Fruit fly (Drosophila melanogaster): ENCODE results near the gene CG7857.
A peak's percentile ranks its signal among the peaks of the same experiment; 100 is the strongest.

CG7857 gene

DNA sequence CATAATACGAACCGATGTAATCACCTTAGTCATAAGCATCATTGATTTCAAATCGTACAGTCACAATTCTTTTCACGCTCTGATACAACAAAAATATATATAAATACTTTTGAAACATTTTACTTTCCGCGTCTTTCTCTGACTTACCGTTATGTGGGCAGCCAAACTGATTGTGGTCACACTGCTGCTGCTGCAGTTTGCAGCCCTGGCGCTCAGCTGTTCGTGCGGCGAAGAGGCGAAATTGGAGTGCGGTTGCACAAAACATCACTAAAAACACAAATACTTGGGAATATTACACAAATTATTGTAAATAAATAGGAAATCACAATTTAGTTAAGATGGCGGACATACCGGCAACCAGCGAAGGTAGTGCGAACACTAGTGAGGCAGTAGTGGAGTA is 4.7 kb upstream of the CG7857 start, which contains the start of the genes gdl and gdl-ORF39 (continued):
- TF ChIP-seq CG13296 (GFP tag; optimal IDR thresholded peaks at IDR 0.05) (no peak), CG7372 (GFP tag; IDR thresholded peaks at IDR 0.05) (no peak), CG5245 (GFP tag; optimal IDR thresholded peaks at IDR 0.05) (no peak), Dad (GFP tag; optimal IDR thresholded peaks at IDR 0.05) (no peak), grn (GFP tag; optimal IDR thresholded peaks at IDR 0.05) (no peak), pita (GFP tag; optimal IDR thresholded peaks at IDR 0.05) (no peak), Hmx (GFP tag; optimal IDR thresholded peaks at IDR 0.05) (no peak), Atf3 (GFP tag; optimal IDR thresholded peaks at IDR 0.05) (no peak), crol (GFP tag; IDR thresholded peaks at IDR 0.05) (no peak), ind (GFP tag; optimal IDR thresholded peaks at IDR 0.05) (no peak), Nf-YB (GFP tag; optimal IDR thresholded peaks at IDR 0.05) (no peak), unpg (GFP tag; optimal IDR thresholded peaks at IDR 0.05) (no peak), repo (GFP tag; optimal IDR thresholded peaks at IDR 0.05) (no peak), CG13775 (GFP tag; optimal IDR thresholded peaks at IDR 0.05) (no peak), zf30C (GFP tag; optimal IDR thresholded peaks at IDR 0.05) (no peak), CG12659 (GFP tag; optimal IDR thresholded peaks at IDR 0.05) (peak; percentile 12), btn (GFP tag; optimal IDR thresholded peaks at IDR 0.05) (no peak), Hr51 (GFP tag; optimal IDR thresholded peaks at IDR 0.05) (no peak), CG1603 (tag; optimal IDR thresholded peaks at IDR 0.05) (peak; percentile 51), crp (GFP tag; optimal IDR thresholded peaks at IDR 0.05) (peak; percentile 83 to 98), CG17568 (GFP tag; optimal IDR thresholded peaks at IDR 0.05) (no peak), mam (GFP tag; optimal IDR thresholded peaks at IDR 0.05) (no peak), klu (GFP tag; IDR thresholded peaks at IDR 0.05) (no peak), Dp (GFP tag; optimal IDR thresholded peaks at IDR 0.05) (peak; percentile 96), CG32767 (GFP tag; IDR thresholded peaks at IDR 0.05) (no peak), Abd-B (GFP tag; optimal IDR thresholded peaks at IDR 0.05) (no peak), Stat92E (GFP tag; optimal IDR thresholded peaks at IDR 0.05) (no peak), CG11723 (GFP tag; optimal IDR thresholded peaks at IDR 0.05) (no peak), tll (GFP tag; optimal IDR thresholded peaks at IDR 0.05) (no peak), Rfx (GFP tag; IDR thresholded peaks at IDR 0.05) (no peak; the same call in 1 of the 2 replicates), MBD-R2 (GFP tag; IDR thresholded peaks at IDR 0.05) (peak; percentile 78), CG15601 (tag; optimal IDR thresholded peaks at IDR 0.05) (peak; percentile 6), YL-1 (GFP tag; optimal IDR thresholded peaks at IDR 0.05) (peak; percentile 11), trem (tag; optimal IDR thresholded peaks at IDR 0.05) (peak; percentile 36), CG12071 (GFP tag; optimal IDR thresholded peaks at IDR 0.05) (no peak), CG10209 (GFP tag; optimal IDR thresholded peaks at IDR 0.05) (no peak), Med (GFP tag) (peak; percentile 61), unc-4 (GFP tag; IDR thresholded peaks at IDR 0.05; ENCODE audit: partially characterized antibody) (peak; percentile 32; the same call in 1 of the 2 replicates), Vsx1 (GFP tag; optimal IDR thresholded peaks at IDR 0.05) (no peak), abd-A (tag; optimal IDR thresholded peaks at IDR 0.05) (no peak), CG1233 (GFP tag; optimal IDR thresholded peaks at IDR 0.05) (no peak), CG2199 (GFP tag; IDR thresholded peaks at IDR 0.05) (0 out of 3 replicates have a peak, but pooled peaks have one; percentile 23), amos (GFP tag; IDR thresholded peaks at IDR 0.05; ENCODE audit: partially characterized antibody) (no peak; the same call in 1 of the 2 replicates), her (GFP tag; optimal IDR thresholded peaks at IDR 0.05) (no peak), CG16815 (GFP tag; optimal IDR thresholded peaks at IDR 0.05) (no peak), tup (GFP tag; optimal IDR thresholded peaks at IDR 0.05) (no peak), Hmr (GFP tag; optimal IDR thresholded peaks at IDR 0.05) (no peak), pnt (GFP tag; optimal IDR thresholded peaks at IDR 0.05) (no peak), slou (GFP tag; optimal IDR thresholded peaks at IDR 0.05) (no peak), CG7839 (tag; optimal IDR thresholded peaks at IDR 0.05) (no peak)
